Worm (Caenorhabditis elegans) whole organism, L4 larva: ENCODE measurements around the gene snfc-5.
A peak's percentile ranks its signal among the peaks of the same experiment; 100 is the strongest.

Source experiments
- D1046.2 ChIP-seq: fragments of 200-800 bp; sonication (Bioruptor generic); IDR thresholded peaks from 2 replicates; pipeline ENCODE4 v1.3.6; 2022; ENCODE audit warnings: missing genetic modification characterization, missing compliant biosample characterization
- Y48G9A.11 ChIP-seq: fragments of 200-800 bp; sonication (Bioruptor generic); IDR thresholded peaks from 2 replicates; pipeline ENCODE4 v1.3.6; 2022; ENCODE audit warnings: missing genetic modification reagents, missing genetic modification characterization, missing compliant biosample characterization
- Y5F2A.4 ChIP-seq: fragments of 200-800 bp; sonication (Bioruptor generic); optimal IDR thresholded peaks from 2 replicates; lab custom pipeline; 2018; ENCODE audit warnings: mild to moderate bottlenecking, missing genetic modification characterization, missing compliant biosample characterization
- ZK546.5 ChIP-seq, 2 experiments: sonication (generic microtip); optimal IDR thresholded peaks; 2 replicates each; lab custom pipeline; 2017; ENCODE audit warnings: missing biosample characterization in 2 of 2, missing genetic modification characterization in 2 of 2
- aha-1 ChIP-seq: fragments of 150-350 bp; peaks from one replicate; lab custom pipeline; 2014; ENCODE audit warnings: missing biosample characterization, missing genetic modification characterization
- ceh-32 ChIP-seq: sonication (generic microtip); optimal IDR thresholded peaks from 2 replicates; lab custom pipeline; 2016; ENCODE audit warnings: mild to moderate bottlenecking, missing genetic modification characterization, missing compliant biosample characterization; ENCODE audit not compliant: poor library complexity
- ceh-44 ChIP-seq: fragments of 200-800 bp; sonication (Bioruptor generic); IDR thresholded peaks from 2 replicates; pipeline ENCODE4 v1.3.6; 2022; ENCODE audit warnings: missing genetic modification reagents, missing genetic modification characterization, missing compliant biosample characterization
- dmd-8 ChIP-seq: fragments of 200-800 bp; sonication (Bioruptor generic); IDR thresholded peaks from 2 replicates; pipeline ENCODE4 v1.3.6; 2022; ENCODE audit warnings: missing genetic modification characterization, missing compliant biosample characterization
- dpl-1 ChIP-seq: fragments of 150-350 bp; optimal IDR thresholded peaks from 2 replicates; lab custom pipeline; 2014; ENCODE audit warnings: missing biosample characterization, missing genetic modification reagents, missing genetic modification characterization
- duxl-1 ChIP-seq: sonication (generic microtip); optimal IDR thresholded peaks from 2 replicates; lab custom pipeline; 2016; ENCODE audit warnings: mild to moderate bottlenecking, missing genetic modification characterization, moderate library complexity, missing compliant biosample characterization; ENCODE audit not compliant: poor library complexity
- fkh-10 ChIP-seq: fragments of 150-350 bp; optimal IDR thresholded peaks from 2 replicates; lab custom pipeline; 2014; ENCODE audit warnings: missing biosample characterization, missing genetic modification reagents, missing genetic modification characterization
- gei-8 ChIP-seq: fragments of 200-800 bp; sonication (Bioruptor generic); optimal IDR thresholded peaks from 2 replicates; lab custom pipeline; 2018; ENCODE audit warnings: mild to moderate bottlenecking, missing genetic modification characterization, missing compliant biosample characterization
- madf-5 ChIP-seq, 2 experiments: fragments of 200-800 bp; sonication (Bioruptor generic); IDR thresholded peaks; 2 replicates each; pipeline ENCODE4 v1.3.6; 2022; ENCODE audit warnings: missing compliant biosample characterization in 2 of 2, missing genetic modification characterization in 2 of 2
- mes-2 ChIP-seq: sonication (generic microtip); optimal IDR thresholded peaks from 2 replicates; lab custom pipeline; 2016; ENCODE audit warnings: missing genotype, mild to moderate bottlenecking, missing genetic modification characterization, missing compliant biosample characterization; ENCODE audit not compliant: poor library complexity, severe bottlenecking
- nhr-102 ChIP-seq: sonication (generic microtip); optimal IDR thresholded peaks from 2 replicates; lab custom pipeline; 2016; ENCODE audit warnings: mild to moderate bottlenecking, missing genetic modification characterization, moderate library complexity, missing compliant biosample characterization
- nhr-41 ChIP-seq: fragments of 200-800 bp; sonication (Bioruptor generic); IDR thresholded peaks from 2 replicates; pipeline ENCODE4 v1.3.6; 2022; ENCODE audit warnings: missing genetic modification reagents, missing genetic modification characterization, missing compliant biosample characterization
- nhr-48 ChIP-seq: sonication (generic microtip); optimal IDR thresholded peaks from 2 replicates; lab custom pipeline; 2016; ENCODE audit warnings: mild to moderate bottlenecking, missing genetic modification characterization, missing compliant biosample characterization
- pha-4 ChIP-seq, 2 experiments: fragments of 150-350 bp in 1 of 2; fragments of 200-800 bp in 1 of 2; sonication (Bioruptor generic) in 1 of 2; IDR thresholded peaks in 1 of 2; optimal IDR thresholded peaks in 1 of 2; 2 replicates each; pipeline versions ENCODE4 v1.3.6 to Lab custom; 2014 to 2022; ENCODE audit warnings: missing genetic modification characterization in 2 of 2, missing genetic modification reagents in 2 of 2, missing biosample characterization in 1 of 2, missing compliant biosample characterization in 1 of 2
- pqm-1 ChIP-seq: sonication (generic microtip); optimal IDR thresholded peaks from 2 replicates; lab custom pipeline; 2017; ENCODE audit warnings: missing biosample characterization, missing genetic modification characterization
- sdz-12 ChIP-seq: fragments of 200-800 bp; sonication (Bioruptor generic); optimal IDR thresholded peaks from 2 replicates; lab custom pipeline; 2018; ENCODE audit warnings: mild to moderate bottlenecking, missing genetic modification characterization, missing compliant biosample characterization
- set-16 ChIP-seq: fragments of 200-800 bp; sonication (Bioruptor generic); IDR thresholded peaks from 2 replicates; pipeline ENCODE4 v1.3.6; 2022; ENCODE audit warnings: missing genetic modification reagents, missing genetic modification characterization, missing compliant biosample characterization
- snpc-1.2 ChIP-seq: fragments of 200-800 bp; sonication (Bioruptor generic); IDR thresholded peaks from 2 replicates; pipeline ENCODE4 v1.3.6; 2022; ENCODE audit warnings: missing genetic modification reagents, missing genetic modification characterization, missing compliant biosample characterization
- unc-62 ChIP-seq, 3 experiments: fragments of 150-350 bp in 1 of 3; sonication (generic microtip); optimal IDR thresholded peaks in 2 of 3; peaks in 1 of 3; 1 replicate in 1 of 3; 2 replicates in 2 of 3; lab custom pipeline; 2014 to 2017; ENCODE audit warnings: missing biosample characterization in 3 of 3, missing genetic modification characterization in 3 of 3, missing genetic modification reagents in 3 of 3, missing genotype in 1 of 3
- zfp-3 ChIP-seq: fragments of 200-800 bp; sonication (Bioruptor generic); conservative IDR thresholded peaks from 2 replicates; pipeline ENCODE4 v1.3.6; 2022; ENCODE audit warnings: missing genetic modification reagents, missing genetic modification characterization, missing compliant biosample characterization
- ztf-7 ChIP-seq: fragments of 150-350 bp; optimal IDR thresholded peaks from 2 replicates; lab custom pipeline; 2014; ENCODE audit warnings: missing biosample characterization, missing genetic modification characterization

snfc-5 gene

ce11 chrIII:4449893-4450579, 45.5 kb downstream of the snfc-5 start, which contains the start of gene ceh-43 (continued):
- 0 out of 2 replicates have a peak, but pooled peaks have one; percentile 15 for TF ChIP-seq nhr-41
- TF ChIP-seq sdz-12, result no peak
- TF ChIP-seq fkh-10 (GFP tag; lab: Kevin White, UChicago), result no peak
- TF ChIP-seq ztf-7 (tag; lab: Kevin White, UChicago), result no peak
- no peak for TF ChIP-seq ZK546.5 (tag; optimal IDR thresholded peaks at IDR 0.05; lab: Kevin White, UChicago)
- TF ChIP-seq zfp-3 (GFP tag; lab: Robert Waterston, UW), result 0 out of 2 replicates have a peak, but pooled peaks have one; percentile 16
- TF ChIP-seq ceh-32, result no peak
- no peak for TF ChIP-seq pqm-1
- peak; percentile 85 for TF ChIP-seq dmd-8 (GFP tag; lab: Robert Waterston, UW)
- peak; percentile 57 for TF ChIP-seq mes-2
- TF ChIP-seq dpl-1 (GFP tag; lab: Kevin White, UChicago), result no peak
- TF ChIP-seq snpc-1.2 (GFP tag; lab: Robert Waterston, UW), result 0 out of 2 replicates have a peak, but pooled peaks have one; percentile 14
- TF ChIP-seq Y5F2A.4 (GFP tag; lab: Kevin White, UChicago), result peak; percentile 23
- no peak for TF ChIP-seq set-16
- TF ChIP-seq, all 104 proteins: peak for 26

ce11 chrIII:4450773-4451423, 46.3 kb downstream of the snfc-5 start:
- TF ChIP-seq D1046.2 (GFP tag; lab: Robert Waterston, UW) (0 out of 2 replicates have a peak, but pooled peaks have one; percentile 18), duxl-1 (tag; lab: Kevin White, UChicago) (no peak)

ce11 chrIII:4452749-4453148, 48.2 kb downstream of the snfc-5 start:
- peak; percentile 61 for TF ChIP-seq aha-1 (tag; lab: Kevin White, UChicago)
- no peak for TF ChIP-seq Y48G9A.11 (GFP tag; lab: Robert Waterston, UW)

ce11 chrIII:4453301-4453700, 48.7 kb downstream of the snfc-5 start:
- no peak for TF ChIP-seq nhr-102 (tag; lab: Kevin White, UChicago)
- TF ChIP-seq madf-5 (GFP tag; IDR thresholded peaks at IDR 0.05; lab: Robert Waterston, UW), result 0 out of 4 replicates have a peak, but pooled peaks of 1 of the 2 experiments have one; percentile 47

- TF ChIP-seq unc-62 (GFP tag; optimal IDR thresholded peaks at IDR 0.05 in 1 of 2; lab: Kevin White, UChicago) (peak in 1 of 2 experiments; percentile 42), unc-62 (tag; optimal IDR thresholded peaks at IDR 0.05; lab: Kevin White, UChicago) (no peak), gei-8 (no peak)
- TF ChIP-seq, all 104 proteins: peak for 1
These were observed 49.2 kb downstream of the snfc-5 start for ce11 chrIII:4453768-4454167.

ce11 chrIII:4454919-4455318, 50.3 kb downstream of the snfc-5 start:
- no peak for TF ChIP-seq ceh-44
- no peak for TF ChIP-seq nhr-48
- peak in 1 of 2 experiments; percentile 13 for TF ChIP-seq unc-62 (GFP tag; optimal IDR thresholded peaks at IDR 0.05 in 1 of 2; lab: Kevin White, UChicago)
- no peak for TF ChIP-seq unc-62 (tag; optimal IDR thresholded peaks at IDR 0.05; lab: Kevin White, UChicago)
- no peak for TF ChIP-seq pha-4 (GFP tag; IDR thresholded peaks at IDR 0.05; lab: Robert Waterston, UW)
- TF ChIP-seq pha-4 (tag; optimal IDR thresholded peaks at IDR 0.05; lab: Kevin White, UChicago), result no peak
